Worm (Caenorhabditis elegans): ENCODE data around the gene Y73F8A.32.

Y73F8A.32 gene

ce11 chrIV:15476369-15476768 lies 44.9 kb downstream of the Y73F8A.32 start:
- TF ChIP-seq lin-1 (GFP tag; IDR thresholded peaks at IDR 0.05) = no peak
- TF ChIP-seq lin-13 (GFP tag; optimal IDR thresholded peaks at IDR 0.05) = peak; percentile 33
- TF ChIP-seq unc-130 (GFP tag; optimal IDR thresholded peaks at IDR 0.05) = peak; percentile 34
- peak; percentile 43 for TF ChIP-seq mep-1 (tag; optimal IDR thresholded peaks at IDR 0.05)
- no peak for TF ChIP-seq duxl-1 (tag; optimal IDR thresholded peaks at IDR 0.05; ENCODE audit: poor library complexity)
- TF ChIP-seq tag-97 (GFP tag; IDR thresholded peaks at IDR 0.05) = no peak
- TF ChIP-seq dve-1 (tag; optimal IDR thresholded peaks at IDR 0.05; ENCODE audit: insufficient read depth) = peak; percentile 53
- TF ChIP-seq lin-39 (tag; optimal IDR thresholded peaks at IDR 0.05) = no peak
- TF ChIP-seq T20F7.1 (GFP tag; optimal IDR thresholded peaks at IDR 0.05) = no peak
- TF ChIP-seq nhr-25 (tag; optimal IDR thresholded peaks at IDR 0.05; ENCODE audit: borderline replicate concordance, insufficient read depth) = no peak
- TF ChIP-seq spr-1 (tag; optimal IDR thresholded peaks at IDR 0.05) = peak; percentile 1
- TF ChIP-seq ceh-20 (GFP tag; IDR thresholded peaks at IDR 0.05) = peak; percentile 55; the same call in 1 of the 2 replicates
- TF ChIP-seq ZK546.5 (tag; optimal IDR thresholded peaks at IDR 0.05) = no peak
- no peak for TF ChIP-seq R02D3.7 (tag; optimal IDR thresholded peaks at IDR 0.05)
- peak; percentile 43; the same call in 1 of the 2 replicates for TF ChIP-seq tra-1 (GFP tag; IDR thresholded peaks at IDR 0.05)
- TF ChIP-seq mdt-29 (GFP tag; IDR thresholded peaks at IDR 0.05) = peak; percentile 62; the same call in 1 of the 2 replicates
- 0 out of 2 replicates have a peak, but pooled peaks have one; percentile 54 for TF ChIP-seq arid-1 (GFP tag; conservative IDR thresholded peaks at IDR 0.05)
- TF ChIP-seq nhr-102 (tag; optimal IDR thresholded peaks at IDR 0.05) = peak; percentile 62
- peak; percentile 97 for TF ChIP-seq snpc-1.2 (GFP tag; IDR thresholded peaks at IDR 0.05)
- TF ChIP-seq set-16 (GFP tag; IDR thresholded peaks at IDR 0.05) = peak; percentile 25
- TF ChIP-seq pha-4 (GFP tag; IDR thresholded peaks at IDR 0.05) = peak; percentile 69
- TF ChIP-seq pha-4 (tag; optimal IDR thresholded peaks at IDR 0.05) = no peak
- no peak for TF ChIP-seq gei-8 (GFP tag; optimal IDR thresholded peaks at IDR 0.05)
- TF ChIP-seq F37D6.2 (tag; optimal IDR thresholded peaks at IDR 0.05) = peak; percentile 13
- TF ChIP-seq F49E8.2 (tag; optimal IDR thresholded peaks at IDR 0.05; ENCODE audit: borderline replicate concordance) = peak; percentile 1
- TF ChIP-seq ztf-7 (tag; optimal IDR thresholded peaks at IDR 0.05) = peak; percentile 46
- peak; percentile 84 for TF ChIP-seq lin-38 (GFP tag; IDR thresholded peaks at IDR 0.05)
- TF ChIP-seq daf-16 (GFP tag; optimal IDR thresholded peaks at IDR 0.05) = peak in 1 of 2 experiments; percentile 33
- peak; percentile 39 for TF ChIP-seq daf-16 (tag; optimal IDR thresholded peaks at IDR 0.05)

ce11 chrIV:15475829-15476228 lies 45.4 kb downstream of the Y73F8A.32 start:
- peak; percentile 58 for TF ChIP-seq ceh-28 (tag; optimal IDR thresholded peaks at IDR 0.05)
- TF ChIP-seq tag-97 (GFP tag; IDR thresholded peaks at IDR 0.05) = no peak
- peak; percentile 12 for TF ChIP-seq aha-1 (tag)

ce11 chrIV:15473588-15474271 lies 47.5 kb downstream of the Y73F8A.32 start, which contains the start of gene Y73F8A.26:
Y73F8A.26 (plus strand) TSS chrIV:15473660.
- TF ChIP-seq lsy-2 (tag; optimal IDR thresholded peaks at IDR 0.05) (peak in 1 of 2 experiments; percentile 0), snpc-1.2 (GFP tag; IDR thresholded peaks at IDR 0.05) (peak; percentile 51; the same call in 1 of the 2 replicates), lin-38 (GFP tag; IDR thresholded peaks at IDR 0.05) (peak; percentile 74), Y105C5A.15 (GFP tag; IDR thresholded peaks at IDR 0.05) (0 out of 2 replicates have a peak, but pooled peaks have one; percentile 72), F49E8.2 (tag; optimal IDR thresholded peaks at IDR 0.05; ENCODE audit: borderline replicate concordance) (peak; percentile 39), dmd-6 (GFP tag; IDR thresholded peaks at IDR 0.05) (no peak), ama-1 (optimal IDR thresholded peaks at IDR 0.05) (peak; percentile 57), duxl-1 (tag; optimal IDR thresholded peaks at IDR 0.05; ENCODE audit: poor library complexity) (peak; percentile 43), nhr-102 (tag; optimal IDR thresholded peaks at IDR 0.05) (no peak), aha-1 (tag) (peak; percentile 98)
